Worm (Caenorhabditis elegans) whole organism, L4 larva: ENCODE results near the gene F33A8.7.

ENCODE experiments used
- R02D3.7 ChIP-seq: fragments of 150-350 bp; sonication (generic microtip); optimal IDR thresholded peaks from 3 replicates; lab custom pipeline; 2014; ENCODE audit warnings: missing biosample characterization, missing genetic modification characterization
- ZK546.5 ChIP-seq, 2 experiments: sonication (generic microtip); optimal IDR thresholded peaks; 2 replicates each; lab custom pipeline; 2017; ENCODE audit warnings: missing biosample characterization in 2 of 2, missing genetic modification characterization in 2 of 2
- aly-2 ChIP-seq: sonication (generic microtip); optimal IDR thresholded peaks from 2 replicates; lab custom pipeline; 2018; ENCODE audit warnings: missing biosample characterization, missing genetic modification characterization
- ceh-62 ChIP-seq: sonication (generic microtip); optimal IDR thresholded peaks from 2 replicates; lab custom pipeline; 2017; ENCODE audit warnings: missing biosample characterization, missing genetic modification characterization
- gei-8 ChIP-seq: fragments of 200-800 bp; sonication (Bioruptor generic); optimal IDR thresholded peaks from 2 replicates; lab custom pipeline; 2018; ENCODE audit warnings: mild to moderate bottlenecking, missing genetic modification characterization, missing compliant biosample characterization
- hmg-1.1 ChIP-seq: fragments of 200-800 bp; sonication (Bioruptor generic); IDR thresholded peaks from 2 replicates; pipeline ENCODE4 v1.3.6; 2022; ENCODE audit warnings: missing genetic modification reagents, missing genetic modification characterization, missing compliant biosample characterization
- lsy-2 ChIP-seq, 2 experiments: fragments of 150-350 bp in 1 of 2; sonication (generic microtip) in 1 of 2; optimal IDR thresholded peaks; 2 replicates each; lab custom pipeline; 2014 to 2017; ENCODE audit warnings: missing biosample characterization in 2 of 2, missing genetic modification characterization in 2 of 2
- mdl-1 ChIP-seq, 2 experiments: fragments of 150-350 bp in 1 of 2; sonication (generic microtip) in 1 of 2; optimal IDR thresholded peaks; 2 replicates each; lab custom pipeline; 2014 to 2017; ENCODE audit warnings: missing biosample characterization in 2 of 2, missing genetic modification characterization in 2 of 2
- mdt-29 ChIP-seq: fragments of 200-800 bp; sonication (Bioruptor generic); IDR thresholded peaks from 2 replicates; pipeline ENCODE4 v1.3.6; 2022; ENCODE audit warnings: missing genetic modification reagents, missing genetic modification characterization, missing compliant biosample characterization
- nhr-10 ChIP-seq: fragments of 150-350 bp; optimal IDR thresholded peaks from 2 replicates; lab custom pipeline; 2014; ENCODE audit warnings: missing biosample characterization, missing genetic modification characterization
- nhr-77 ChIP-seq: fragments of 150-350 bp; optimal IDR thresholded peaks from 2 replicates; lab custom pipeline; 2014; ENCODE audit warnings: missing biosample characterization, missing genetic modification characterization
- snpc-4 ChIP-seq: fragments of 150-350 bp; optimal IDR thresholded peaks from 2 replicates; lab custom pipeline; 2014; ENCODE audit warnings: missing biosample characterization, missing genetic modification characterization
- unc-62 ChIP-seq, 3 experiments: fragments of 150-350 bp in 1 of 3; sonication (generic microtip); optimal IDR thresholded peaks in 2 of 3; peaks in 1 of 3; 1 replicate in 1 of 3; 2 replicates in 2 of 3; lab custom pipeline; 2014 to 2017; ENCODE audit warnings: missing biosample characterization in 3 of 3, missing genetic modification characterization in 3 of 3, missing genetic modification reagents in 3 of 3, missing genotype in 1 of 3
- zag-1 ChIP-seq: fragments of 150-350 bp; optimal IDR thresholded peaks from 2 replicates; lab custom pipeline; 2014; ENCODE audit warnings: missing biosample characterization, missing genetic modification characterization

DNA sequence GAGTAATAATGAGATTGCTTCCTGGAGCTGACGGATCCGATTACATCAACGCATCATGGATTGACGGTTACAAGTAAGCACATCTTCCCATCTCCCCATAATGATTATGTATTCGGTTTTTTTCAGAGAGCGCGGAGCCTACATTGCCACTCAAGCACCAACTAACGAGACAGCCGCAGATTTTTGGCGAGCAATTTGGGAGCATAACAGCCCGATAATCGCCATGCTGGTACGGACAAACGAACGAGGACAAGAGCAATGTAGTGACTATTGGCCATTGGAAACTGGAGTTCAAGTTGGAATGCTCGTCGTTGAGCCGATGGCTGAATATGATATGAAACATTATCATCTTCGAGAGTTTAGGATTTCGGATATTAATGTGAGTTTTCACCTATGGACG, 14.6 kb downstream of the F33A8.7 start:
- TF ChIP-seq mdl-1 (tag; optimal IDR thresholded peaks at IDR 0.05; lab: Kevin White, UChicago) (no peak), ceh-62 (no peak), R02D3.7 (no peak), nhr-77 (tag; lab: Kevin White, UChicago) (no peak), aly-2 (tag; lab: Kevin White, UChicago) (no peak), lsy-2 (tag; optimal IDR thresholded peaks at IDR 0.05; lab: Kevin White, UChicago) (no peak), zag-1 (tag; lab: Kevin White, UChicago) (no peak), hmg-1.1 (GFP tag; lab: Robert Waterston, UW) (no peak), nhr-10 (tag; lab: Kevin White, UChicago) (no peak), ZK546.5 (tag; optimal IDR thresholded peaks at IDR 0.05; lab: Kevin White, UChicago) (no peak), mdt-29 (GFP tag; lab: Robert Waterston, UW) (no peak), snpc-4 (tag; lab: Kevin White, UChicago) (no peak), gei-8 (GFP tag; lab: Kevin White, UChicago) (no peak), unc-62 (GFP tag; optimal IDR thresholded peaks at IDR 0.05 in 1 of 2; lab: Kevin White, UChicago) (no peak), unc-62 (tag; optimal IDR thresholded peaks at IDR 0.05; lab: Kevin White, UChicago) (no peak)
